Worm (Caenorhabditis elegans) whole organism, L3 larva: ENCODE measurements around the gene C09F5.1.

ENCODE experiments used
- ceh-82 ChIP-seq: fragments of 150-350 bp; optimal IDR thresholded peaks from 2 replicates; lab custom pipeline; 2014; ENCODE audit warnings: missing biosample characterization, missing genetic modification characterization
- egl-27 ChIP-seq: sonication (generic microtip); optimal IDR thresholded peaks from 4 replicates; lab custom pipeline; 2017; ENCODE audit warnings: missing biosample characterization, missing genetic modification reagents, missing genetic modification characterization
- elt-3 ChIP-seq, 3 experiments: fragments of 150-350 bp in 1 of 3; sonication (generic microtip) in 2 of 3; optimal IDR thresholded peaks; 2 replicates in 2 of 3; 4 replicates in 1 of 3; lab custom pipeline; 2014 to 2017; ENCODE audit warnings: missing biosample characterization in 3 of 3, missing genetic modification characterization in 3 of 3
- mdl-1 ChIP-seq: fragments of 150-350 bp; optimal IDR thresholded peaks from 2 replicates; lab custom pipeline; 2014; ENCODE audit warnings: missing biosample characterization, missing genetic modification characterization
- mml-1 ChIP-seq: fragments of 150-350 bp; sonication (generic microtip); optimal IDR thresholded peaks from 3 replicates; lab custom pipeline; 2014; ENCODE audit warnings: missing biosample characterization, missing genetic modification characterization
- nhr-12 ChIP-seq: fragments of 150-350 bp; optimal IDR thresholded peaks from 2 replicates; lab custom pipeline; 2014; ENCODE audit warnings: missing biosample characterization, missing genetic modification characterization
- nhr-28 ChIP-seq: fragments of 150-350 bp; optimal IDR thresholded peaks from 2 replicates; lab custom pipeline; 2014; ENCODE audit warnings: missing biosample characterization, missing genetic modification characterization
- pha-4 ChIP-seq: fragments of 150-350 bp; optimal IDR thresholded peaks from 2 replicates; lab custom pipeline; 2014; ENCODE audit warnings: missing biosample characterization, missing genetic modification reagents, missing genetic modification characterization
- unc-39 ChIP-seq: sonication (generic microtip); optimal IDR thresholded peaks from 4 replicates; lab custom pipeline; 2017; ENCODE audit warnings: missing biosample characterization, missing genetic modification characterization
- ztf-11 ChIP-seq: fragments of 150-350 bp; optimal IDR thresholded peaks from 2 replicates; lab custom pipeline; 2014; ENCODE audit warnings: missing biosample characterization, missing genetic modification characterization

DNA sequence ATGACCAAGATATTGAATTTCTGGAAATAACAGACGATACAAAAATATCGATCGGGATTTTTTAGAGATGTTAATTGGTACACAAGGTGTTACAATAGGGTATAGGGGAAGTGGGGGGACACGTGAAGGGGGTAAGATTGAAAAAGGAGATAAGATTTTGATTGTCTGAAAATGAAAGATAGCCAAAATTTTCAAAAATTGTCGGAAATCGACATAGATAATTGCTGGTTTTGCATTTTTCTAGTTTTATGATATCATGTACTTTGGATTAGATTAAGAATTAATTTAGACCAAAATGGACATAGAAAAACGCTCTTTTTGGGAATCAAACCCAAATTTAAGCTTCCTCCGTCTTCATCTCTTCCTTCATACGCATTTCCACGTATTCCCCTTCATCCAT is 30.7 kb upstream of the C09F5.1 start, which contains the start of gene T19C3.5:
- TF ChIP-seq nhr-12 (tag; lab: Kevin White, UChicago) (no peak), egl-27 (tag; lab: Kevin White, UChicago) (no peak), pha-4 (tag; lab: Kevin White, UChicago) (no peak), ztf-11 (tag; lab: Kevin White, UChicago) (no peak), elt-3 (tag; optimal IDR thresholded peaks at IDR 0.05; lab: Kevin White, UChicago) (no peak), mml-1 (no peak), nhr-28 (tag; lab: Kevin White, UChicago) (no peak), unc-39 (tag; lab: Kevin White, UChicago) (no peak), mdl-1 (no peak), ceh-82 (tag; lab: Kevin White, UChicago) (no peak)
